Worm (Caenorhabditis elegans) whole organism, L4 larva: ENCODE measurements around the gene haao-1.
A peak's percentile ranks its signal among the peaks of the same experiment; 100 is the strongest.

Experiments used
- F10B5.3 ChIP-seq: sonication (generic microtip); optimal IDR thresholded peaks from 2 replicates; lab custom pipeline; 2016; ENCODE audit warnings: mild to moderate bottlenecking, missing genetic modification characterization, missing compliant biosample characterization
- F26F4.8 ChIP-seq: fragments of 200-800 bp; sonication (Bioruptor generic); conservative IDR thresholded peaks from 2 replicates; pipeline ENCODE4 v1.3.6; 2022; ENCODE audit warnings: missing genetic modification characterization, missing compliant biosample characterization
- F37D6.2 ChIP-seq: sonication (generic microtip); optimal IDR thresholded peaks from 2 replicates; lab custom pipeline; 2016; ENCODE audit warnings: mild to moderate bottlenecking, missing genetic modification characterization, missing compliant biosample characterization
- Y105C5A.15 ChIP-seq: fragments of 200-800 bp; sonication (Bioruptor generic); IDR thresholded peaks from 2 replicates; pipeline ENCODE4 v1.3.6; 2022; ENCODE audit warnings: missing genetic modification characterization, missing compliant biosample characterization
- Y48G9A.11 ChIP-seq: fragments of 200-800 bp; sonication (Bioruptor generic); IDR thresholded peaks from 2 replicates; pipeline ENCODE4 v1.3.6; 2022; ENCODE audit warnings: missing genetic modification reagents, missing genetic modification characterization, missing compliant biosample characterization
- Y75B8A.6 ChIP-seq: fragments of 200-800 bp; sonication (Bioruptor generic); IDR thresholded peaks from 2 replicates; pipeline ENCODE4 v1.3.6; 2022; ENCODE audit warnings: missing genetic modification reagents, missing genetic modification characterization, missing compliant biosample characterization
- aha-1 ChIP-seq: fragments of 150-350 bp; peaks from one replicate; lab custom pipeline; 2014; ENCODE audit warnings: missing biosample characterization, missing genetic modification characterization
- aly-2 ChIP-seq: sonication (generic microtip); optimal IDR thresholded peaks from 2 replicates; lab custom pipeline; 2018; ENCODE audit warnings: missing biosample characterization, missing genetic modification characterization
- arid-1 ChIP-seq: fragments of 200-800 bp; sonication (Bioruptor generic); conservative IDR thresholded peaks from 2 replicates; pipeline ENCODE4 v1.3.6; 2022; ENCODE audit warnings: missing genetic modification reagents, missing genetic modification characterization, missing compliant biosample characterization
- ceh-32 ChIP-seq: sonication (generic microtip); optimal IDR thresholded peaks from 2 replicates; lab custom pipeline; 2016; ENCODE audit warnings: mild to moderate bottlenecking, missing genetic modification characterization, missing compliant biosample characterization; ENCODE audit not compliant: poor library complexity
- ceh-44 ChIP-seq: fragments of 200-800 bp; sonication (Bioruptor generic); IDR thresholded peaks from 2 replicates; pipeline ENCODE4 v1.3.6; 2022; ENCODE audit warnings: missing genetic modification reagents, missing genetic modification characterization, missing compliant biosample characterization
- daf-19 ChIP-seq: fragments of 200-800 bp; sonication (Bioruptor generic); conservative IDR thresholded peaks from 2 replicates; pipeline ENCODE4 v1.3.6; 2022; ENCODE audit warnings: missing genetic modification characterization, missing compliant biosample characterization
- dmd-6 ChIP-seq: fragments of 200-800 bp; sonication (Bioruptor generic); IDR thresholded peaks from 2 replicates; pipeline ENCODE4 v1.3.6; 2022; ENCODE audit warnings: missing genetic modification reagents, missing genetic modification characterization, missing compliant biosample characterization
- dmd-8 ChIP-seq: fragments of 200-800 bp; sonication (Bioruptor generic); IDR thresholded peaks from 2 replicates; pipeline ENCODE4 v1.3.6; 2022; ENCODE audit warnings: missing genetic modification characterization, missing compliant biosample characterization
- dmd-9 ChIP-seq: fragments of 200-800 bp; sonication (Bioruptor generic); IDR thresholded peaks from 2 replicates; pipeline ENCODE4 v1.3.6; 2022; ENCODE audit warnings: missing genetic modification reagents, missing genetic modification characterization, missing compliant biosample characterization
- egl-27 ChIP-seq: sonication (generic microtip); optimal IDR thresholded peaks from 3 replicates; lab custom pipeline; 2017; ENCODE audit warnings: missing biosample characterization, missing genetic modification reagents, missing genetic modification characterization
- egl-43 ChIP-seq: fragments of 200-800 bp; sonication (Bioruptor generic); IDR thresholded peaks from 2 replicates; pipeline ENCODE4 v1.3.6; 2022; ENCODE audit warnings: missing genetic modification reagents, missing genetic modification characterization, missing compliant biosample characterization
- gei-8 ChIP-seq: fragments of 200-800 bp; sonication (Bioruptor generic); optimal IDR thresholded peaks from 2 replicates; lab custom pipeline; 2018; ENCODE audit warnings: mild to moderate bottlenecking, missing genetic modification characterization, missing compliant biosample characterization
- hlh-11 ChIP-seq: fragments of 200-800 bp; sonication (Bioruptor generic); optimal IDR thresholded peaks from 2 replicates; lab custom pipeline; 2018; ENCODE audit warnings: mild to moderate bottlenecking, missing genetic modification characterization, missing compliant biosample characterization
- hlh-30 ChIP-seq: sonication (generic microtip); optimal IDR thresholded peaks from 2 replicates; lab custom pipeline; 2017; ENCODE audit warnings: antibody characterized with exemption, mild to moderate bottlenecking, missing genetic modification characterization, missing compliant biosample characterization; ENCODE audit not compliant: insufficient read depth
- lin-13 ChIP-seq: fragments of 150-350 bp; optimal IDR thresholded peaks from 2 replicates; lab custom pipeline; 2014; ENCODE audit warnings: missing biosample characterization, missing genetic modification reagents, missing genetic modification characterization
- lin-15B ChIP-seq: fragments of 150-350 bp; sonication (generic microtip); optimal IDR thresholded peaks from 3 replicates; lab custom pipeline; 2014; ENCODE audit warnings: missing biosample characterization, missing genetic modification characterization
- lin-39 ChIP-seq: fragments of 150-350 bp; optimal IDR thresholded peaks from 2 replicates; lab custom pipeline; 2014; ENCODE audit warnings: missing biosample characterization, missing genetic modification reagents, missing genetic modification characterization
- lsy-2 ChIP-seq, 2 experiments: fragments of 150-350 bp in 1 of 2; sonication (generic microtip) in 1 of 2; optimal IDR thresholded peaks; 2 replicates each; lab custom pipeline; 2014 to 2017; ENCODE audit warnings: missing biosample characterization in 2 of 2, missing genetic modification characterization in 2 of 2
- madf-5 ChIP-seq, 2 experiments: fragments of 200-800 bp; sonication (Bioruptor generic); IDR thresholded peaks; 2 replicates each; pipeline ENCODE4 v1.3.6; 2022; ENCODE audit warnings: missing compliant biosample characterization in 2 of 2, missing genetic modification characterization in 2 of 2
- mdl-1 ChIP-seq, 2 experiments: fragments of 150-350 bp in 1 of 2; sonication (generic microtip) in 1 of 2; optimal IDR thresholded peaks; 2 replicates each; lab custom pipeline; 2014 to 2017; ENCODE audit warnings: missing biosample characterization in 2 of 2, missing genetic modification characterization in 2 of 2
- mxl-3 ChIP-seq: fragments of 200-800 bp; sonication (Bioruptor generic); optimal IDR thresholded peaks from 2 replicates; lab custom pipeline; 2018; ENCODE audit warnings: mild to moderate bottlenecking, missing genetic modification characterization, missing compliant biosample characterization
- nhr-10 ChIP-seq: fragments of 150-350 bp; optimal IDR thresholded peaks from 2 replicates; lab custom pipeline; 2014; ENCODE audit warnings: missing biosample characterization, missing genetic modification characterization
- nhr-102 ChIP-seq: sonication (generic microtip); optimal IDR thresholded peaks from 2 replicates; lab custom pipeline; 2016; ENCODE audit warnings: mild to moderate bottlenecking, missing genetic modification characterization, moderate library complexity, missing compliant biosample characterization
- nhr-11 ChIP-seq: fragments of 150-350 bp; optimal IDR thresholded peaks from 2 replicates; lab custom pipeline; 2014; ENCODE audit warnings: missing biosample characterization, missing genetic modification characterization
- nhr-25 ChIP-seq: sonication (generic microtip); optimal IDR thresholded peaks from 2 replicates; lab custom pipeline; 2017; ENCODE audit warnings: missing genetic modification characterization, mild to moderate bottlenecking, missing compliant biosample characterization, antibody characterized with exemption, moderate library complexity, borderline replicate concordance; ENCODE audit not compliant: insufficient read depth
- nhr-28 ChIP-seq: fragments of 150-350 bp; optimal IDR thresholded peaks from 2 replicates; lab custom pipeline; 2014; ENCODE audit warnings: missing biosample characterization, missing genetic modification characterization
- nhr-42 ChIP-seq: fragments of 200-800 bp; sonication (Bioruptor generic); IDR thresholded peaks from 2 replicates; pipeline ENCODE4 v1.3.6; 2022; ENCODE audit warnings: missing genetic modification characterization, missing compliant biosample characterization
- nhr-77 ChIP-seq: fragments of 150-350 bp; optimal IDR thresholded peaks from 2 replicates; lab custom pipeline; 2014; ENCODE audit warnings: missing biosample characterization, missing genetic modification characterization
- set-16 ChIP-seq: fragments of 200-800 bp; sonication (Bioruptor generic); IDR thresholded peaks from 2 replicates; pipeline ENCODE4 v1.3.6; 2022; ENCODE audit warnings: missing genetic modification reagents, missing genetic modification characterization, missing compliant biosample characterization
- tra-1 ChIP-seq: fragments of 200-800 bp; sonication (Bioruptor generic); IDR thresholded peaks from 2 replicates; pipeline ENCODE4 v1.3.6; 2022; ENCODE audit warnings: missing genetic modification reagents, missing genetic modification characterization, missing compliant biosample characterization
- unc-130 ChIP-seq: sonication (generic microtip); optimal IDR thresholded peaks from 2 replicates; lab custom pipeline; 2016; ENCODE audit warnings: missing genetic modification reagents, missing genetic modification characterization, missing compliant biosample characterization
- unc-62 ChIP-seq, 3 experiments: fragments of 150-350 bp in 1 of 3; sonication (generic microtip); optimal IDR thresholded peaks in 2 of 3; peaks in 1 of 3; 1 replicate in 1 of 3; 2 replicates in 2 of 3; lab custom pipeline; 2014 to 2017; ENCODE audit warnings: missing biosample characterization in 3 of 3, missing genetic modification characterization in 3 of 3, missing genetic modification reagents in 3 of 3, missing genotype in 1 of 3
- zfp-3 ChIP-seq: fragments of 200-800 bp; sonication (Bioruptor generic); conservative IDR thresholded peaks from 2 replicates; pipeline ENCODE4 v1.3.6; 2022; ENCODE audit warnings: missing genetic modification reagents, missing genetic modification characterization, missing compliant biosample characterization
- zip-11 ChIP-seq: fragments of 200-800 bp; sonication (Bioruptor generic); IDR thresholded peaks from 2 replicates; pipeline ENCODE4 v1.3.6; 2022; ENCODE audit warnings: missing genetic modification characterization, missing compliant biosample characterization
- zip-2 ChIP-seq: fragments of 150-350 bp; optimal IDR thresholded peaks from 2 replicates; lab custom pipeline; 2014; ENCODE audit warnings: missing biosample characterization, missing genetic modification characterization
- ztf-7 ChIP-seq: fragments of 150-350 bp; optimal IDR thresholded peaks from 2 replicates; lab custom pipeline; 2014; ENCODE audit warnings: missing biosample characterization, missing genetic modification characterization

haao-1 gene

DNA sequence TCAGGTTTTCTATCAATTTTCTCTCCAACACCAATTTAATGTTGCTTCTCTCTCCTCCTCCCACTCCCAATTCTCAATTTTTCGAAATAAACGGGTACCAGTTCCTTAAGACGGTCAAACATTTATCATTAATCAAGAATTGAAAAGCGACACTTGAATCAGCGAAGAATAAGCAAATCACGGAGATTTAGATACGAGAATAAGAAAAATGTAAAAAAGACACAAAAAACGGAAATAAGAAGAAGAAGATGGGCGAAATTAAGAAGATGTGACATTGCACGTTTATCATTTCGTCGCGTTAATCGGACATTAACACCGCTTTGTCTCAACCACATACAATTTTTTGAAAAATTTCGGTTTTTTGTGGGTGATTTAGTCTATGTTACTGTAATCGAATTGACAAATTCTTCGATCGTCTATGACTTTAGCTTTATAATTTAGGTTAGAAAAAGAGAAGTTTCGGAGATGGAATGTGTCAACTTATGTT lies at the start of gene haao-1:
TSS of gene haao-1 (plus strand) at position 437 of the 487 bp plus-strand sequence.
- TF ChIP-seq Y75B8A.6 (GFP tag; lab: Robert Waterston, UW) (no peak), lin-13 (GFP tag; lab: Kevin White, UChicago) (no peak), unc-130 (GFP tag; lab: Kevin White, UChicago) (no peak), dmd-6 (GFP tag; lab: Robert Waterston, UW) (no peak), aha-1 (tag; lab: Kevin White, UChicago) (peak; percentile 87), ceh-32 (tag; lab: Kevin White, UChicago) (no peak), madf-5 (GFP tag; IDR thresholded peaks at IDR 0.05; lab: Robert Waterston, UW) (no peak), egl-27 (no peak), mxl-3 (GFP tag; lab: Kevin White, UChicago) (peak; percentile 13), hlh-11 (tag; lab: Kevin White, UChicago) (peak; percentile 6)

- TF ChIP-seq hlh-30 (tag; lab: Kevin White, UChicago) (no peak), lin-15B (tag; lab: Kevin White, UChicago) (no peak), unc-62 (GFP tag; optimal IDR thresholded peaks at IDR 0.05 in 1 of 2; lab: Kevin White, UChicago) (peak in 1 of 2 experiments; percentile 94), unc-62 (tag; optimal IDR thresholded peaks at IDR 0.05; lab: Kevin White, UChicago) (no peak)
Observed at ce11 chrV:9457535-9457934, 47.2 kb upstream of the haao-1 start.

- TF ChIP-seq mdl-1 (tag; optimal IDR thresholded peaks at IDR 0.05; lab: Kevin White, UChicago) = no peak
- no peak for TF ChIP-seq F26F4.8 (GFP tag; lab: Robert Waterston, UW)
- no peak for TF ChIP-seq lsy-2 (tag; optimal IDR thresholded peaks at IDR 0.05; lab: Kevin White, UChicago)
- TF ChIP-seq Y48G9A.11 (GFP tag; lab: Robert Waterston, UW) = no peak
- no peak for TF ChIP-seq ztf-7
- TF ChIP-seq zfp-3 = no peak
- TF ChIP-seq daf-19 (GFP tag; lab: Robert Waterston, UW) = no peak
- TF ChIP-seq, all 104 proteins: peak for 0
Observed at ce11 chrV:9462605-9463004, 42.1 kb upstream of the haao-1 start, which contains the start of gene F07D3.3. F07D3.3 (minus strand) TSS chrV:9462705.

ce11 chrV:9465529-9465928 lies 39.2 kb upstream of the haao-1 start:
- TF ChIP-seq Y105C5A.15 (GFP tag; lab: Robert Waterston, UW) (no peak), aly-2 (no peak), nhr-28 (tag; lab: Kevin White, UChicago) (no peak), aha-1 (tag; lab: Kevin White, UChicago) (no peak), lin-39 (tag; lab: Kevin White, UChicago) (no peak), nhr-10 (no peak), lin-13 (GFP tag; lab: Kevin White, UChicago) (no peak), zip-11 (GFP tag; lab: Robert Waterston, UW) (no peak)

DNA sequence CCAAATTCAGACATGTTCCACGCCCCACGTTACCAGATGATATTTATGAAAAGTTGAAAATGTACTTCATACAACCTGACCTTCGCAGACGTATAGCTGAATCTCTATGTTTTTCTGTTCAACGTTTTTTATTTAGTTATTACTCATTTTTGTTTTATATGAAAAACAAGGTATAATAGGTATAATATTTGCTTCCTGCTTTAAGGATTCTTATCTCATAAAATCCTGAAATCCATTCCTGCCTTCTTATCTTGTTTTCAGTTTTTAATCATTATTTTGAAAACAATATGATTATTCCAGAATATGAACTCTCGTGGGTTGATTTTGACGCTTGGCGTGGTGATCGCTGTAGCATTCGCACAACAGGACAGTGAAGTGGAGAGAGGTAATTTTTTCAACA lies 33.0 kb upstream of the haao-1 start, which contains the start of gene flp-6:
TSS of gene flp-6 (plus strand) at position 301 of the 400 bp plus-strand sequence.
- no peak for TF ChIP-seq nhr-77 (tag; lab: Kevin White, UChicago)
- no peak for TF ChIP-seq nhr-102 (tag; lab: Kevin White, UChicago)
- no peak for TF ChIP-seq nhr-11 (tag; lab: Kevin White, UChicago)

ce11 chrV:9473924-9474323 lies 30.8 kb upstream of the haao-1 start:
- TF ChIP-seq zip-2 (tag; lab: Kevin White, UChicago) (no peak), set-16 (GFP tag; lab: Robert Waterston, UW) (no peak), dmd-6 (GFP tag; lab: Robert Waterston, UW) (no peak), hlh-30 (tag; lab: Kevin White, UChicago) (no peak), mxl-3 (GFP tag; lab: Kevin White, UChicago) (no peak), egl-43 (GFP tag; lab: Robert Waterston, UW) (no peak), nhr-25 (tag; lab: Kevin White, UChicago) (no peak), gei-8 (GFP tag; lab: Kevin White, UChicago) (no peak), F37D6.2 (no peak), arid-1 (GFP tag; lab: Robert Waterston, UW) (no peak), ceh-44 (GFP tag; lab: Robert Waterston, UW) (no peak), dmd-8 (GFP tag; lab: Robert Waterston, UW) (no peak), nhr-42 (GFP tag; lab: Robert Waterston, UW) (no peak), dmd-9 (GFP tag; lab: Robert Waterston, UW) (no peak), F10B5.3 (tag; lab: Kevin White, UChicago) (no peak), tra-1 (GFP tag; lab: Robert Waterston, UW) (no peak)
